Worm (Caenorhabditis elegans) whole organism, late embryonic: ENCODE data around the gene sdz-35.

Experiments
- C08G9.2 ChIP-seq: sonication (generic microtip); optimal IDR thresholded peaks from 2 replicates; lab custom pipeline; 2016; ENCODE audit warnings: mild to moderate bottlenecking, missing genetic modification characterization, moderate library complexity, missing compliant biosample characterization
- C38D4.7 ChIP-seq: fragments of 200-800 bp; sonication (Bioruptor generic); optimal IDR thresholded peaks from 2 replicates; lab custom pipeline; 2018; ENCODE audit warnings: mild to moderate bottlenecking, missing genetic modification characterization, moderate library complexity, missing compliant biosample characterization
- T23F11.4 ChIP-seq: fragments of 200-800 bp; sonication (Bioruptor generic); optimal IDR thresholded peaks from 2 replicates; lab custom pipeline; 2018; ENCODE audit warnings: mild to moderate bottlenecking, missing genetic modification characterization, missing compliant biosample characterization
- ama-1 ChIP-seq: fragments of 150-350 bp; optimal IDR thresholded peaks from 2 replicates; lab custom pipeline; 2014
- ceh-14 ChIP-seq: sonication (generic microtip); optimal IDR thresholded peaks from 2 replicates; lab custom pipeline; 2016; ENCODE audit warnings: missing genotype, missing genetic modification characterization, missing compliant biosample characterization
- ceh-2 ChIP-seq: sonication (generic microtip); optimal IDR thresholded peaks from 2 replicates; lab custom pipeline; 2016; ENCODE audit warnings: missing genotype, missing genetic modification characterization, missing compliant biosample characterization
- ceh-22 ChIP-seq: sonication (generic microtip); optimal IDR thresholded peaks from 2 replicates; lab custom pipeline; 2017; ENCODE audit warnings: missing biosample characterization, missing genetic modification characterization
- ceh-30 ChIP-seq: fragments of 150-350 bp; optimal IDR thresholded peaks from 2 replicates; lab custom pipeline; 2014; ENCODE audit warnings: missing biosample characterization, missing genetic modification characterization
- ceh-48 ChIP-seq: sonication (generic microtip); optimal IDR thresholded peaks from 2 replicates; lab custom pipeline; 2016; ENCODE audit warnings: missing genetic modification characterization, inconsistent platforms, missing compliant biosample characterization
- ceh-6 ChIP-seq: fragments of 200-800 bp; sonication (Bioruptor generic); optimal IDR thresholded peaks from 2 replicates; lab custom pipeline; 2018; ENCODE audit warnings: mild to moderate bottlenecking, missing genetic modification characterization, missing compliant biosample characterization
- ceh-9 ChIP-seq: sonication (generic microtip); optimal IDR thresholded peaks from 2 replicates; lab custom pipeline; 2016; ENCODE audit warnings: mild to moderate bottlenecking, missing genetic modification characterization, inconsistent platforms, missing compliant biosample characterization
- che-1 ChIP-seq: sonication (generic microtip); optimal IDR thresholded peaks from 2 replicates; lab custom pipeline; 2016; ENCODE audit warnings: mild to moderate bottlenecking, missing genetic modification characterization, missing compliant biosample characterization
- dve-1 ChIP-seq: sonication (generic microtip); optimal IDR thresholded peaks from 2 replicates; lab custom pipeline; 2017; ENCODE audit warnings: antibody characterized with exemption, mild to moderate bottlenecking, missing genetic modification characterization, missing compliant biosample characterization
- elt-2 ChIP-seq: sonication (generic microtip); optimal IDR thresholded peaks from 2 replicates; lab custom pipeline; 2016; ENCODE audit warnings: missing genetic modification reagents, missing genetic modification characterization, missing compliant biosample characterization
- elt-4 ChIP-seq: sonication (generic microtip); optimal IDR thresholded peaks from 2 replicates; lab custom pipeline; 2016; ENCODE audit warnings: missing genetic modification characterization, missing compliant biosample characterization
- ets-4 ChIP-seq: sonication (generic microtip); optimal IDR thresholded peaks from 2 replicates; lab custom pipeline; 2016; ENCODE audit warnings: missing genetic modification characterization, missing compliant biosample characterization
- fax-1 ChIP-seq: sonication (generic microtip); optimal IDR thresholded peaks from 2 replicates; lab custom pipeline; 2016; ENCODE audit warnings: missing genotype, missing genetic modification characterization, missing compliant biosample characterization
- fkh-10 ChIP-seq: fragments of 150-350 bp; optimal IDR thresholded peaks from 2 replicates; lab custom pipeline; 2014; ENCODE audit warnings: missing biosample characterization, missing genetic modification reagents, missing genetic modification characterization
- fkh-6 ChIP-seq: sonication (generic microtip); optimal IDR thresholded peaks from 2 replicates; lab custom pipeline; 2016; ENCODE audit warnings: missing genetic modification characterization, missing compliant biosample characterization
- gmeb-2 ChIP-seq: sonication (generic microtip); optimal IDR thresholded peaks from 2 replicates; lab custom pipeline; 2016; ENCODE audit warnings: missing genetic modification characterization, inconsistent platforms, missing compliant biosample characterization
- hlh-13 ChIP-seq: fragments of 200-800 bp; sonication (Bioruptor generic); optimal IDR thresholded peaks from 2 replicates; lab custom pipeline; 2018; ENCODE audit warnings: mild to moderate bottlenecking, missing genetic modification characterization, missing compliant biosample characterization
- hlh-30 ChIP-seq: sonication (generic microtip); optimal IDR thresholded peaks from 2 replicates; lab custom pipeline; 2017; ENCODE audit warnings: antibody characterized with exemption, missing genetic modification characterization, missing compliant biosample characterization; ENCODE audit not compliant: insufficient read depth
- lim-6 ChIP-seq: sonication (generic microtip); optimal IDR thresholded peaks from 2 replicates; lab custom pipeline; 2016; ENCODE audit warnings: missing genetic modification characterization, missing compliant biosample characterization
- mec-3 ChIP-seq: sonication (generic microtip); optimal IDR thresholded peaks from 2 replicates; lab custom pipeline; 2016; ENCODE audit warnings: borderline replicate concordance, missing genetic modification characterization, missing compliant biosample characterization
- nfya-1 ChIP-seq: sonication (generic microtip); optimal IDR thresholded peaks from 2 replicates; lab custom pipeline; 2017; ENCODE audit warnings: missing genetic modification characterization, mild to moderate bottlenecking, missing compliant biosample characterization, antibody characterized with exemption, moderate library complexity
- nhr-232 ChIP-seq: sonication (generic microtip); optimal IDR thresholded peaks from 2 replicates; lab custom pipeline; 2016; ENCODE audit warnings: missing genetic modification characterization, missing compliant biosample characterization
- npax-4 ChIP-seq: sonication (generic microtip); optimal IDR thresholded peaks from 2 replicates; lab custom pipeline; 2016; ENCODE audit warnings: missing genetic modification characterization, missing compliant biosample characterization
- odd-2 ChIP-seq: sonication (generic microtip); optimal IDR thresholded peaks from 2 replicates; lab custom pipeline; 2017; ENCODE audit warnings: antibody characterized with exemption, mild to moderate bottlenecking, missing genetic modification characterization, missing compliant biosample characterization
- pax-1 ChIP-seq: fragments of 150-350 bp; optimal IDR thresholded peaks from 2 replicates; lab custom pipeline; 2014; ENCODE audit warnings: missing biosample characterization, missing genetic modification characterization
- pha-2 ChIP-seq: sonication (generic microtip); optimal IDR thresholded peaks from 2 replicates; lab custom pipeline; 2017; ENCODE audit warnings: mild to moderate bottlenecking, missing genetic modification characterization, missing compliant biosample characterization
- pha-4 ChIP-seq: fragments of 150-350 bp; optimal IDR thresholded peaks from 2 replicates; lab custom pipeline; 2018; ENCODE audit warnings: missing biosample characterization, missing genetic modification reagents, missing genetic modification characterization
- pqm-1 ChIP-seq: sonication (generic microtip); optimal IDR thresholded peaks from 2 replicates; lab custom pipeline; 2016; ENCODE audit warnings: missing genetic modification characterization, missing compliant biosample characterization
- pros-1 ChIP-seq: fragments of 150-350 bp; optimal IDR thresholded peaks from 2 replicates; lab custom pipeline; 2014; ENCODE audit warnings: missing biosample characterization, missing genetic modification reagents, missing genetic modification characterization
- ref-2 ChIP-seq: sonication (generic microtip); optimal IDR thresholded peaks from 2 replicates; lab custom pipeline; 2016; ENCODE audit warnings: missing genetic modification characterization, missing compliant biosample characterization
- sox-2 ChIP-seq: fragments of 200-800 bp; sonication (Bioruptor generic); IDR thresholded peaks from 2 replicates; pipeline ENCODE4 v1.3.6; 2022; ENCODE audit warnings: missing genetic modification reagents, missing genetic modification characterization, missing compliant biosample characterization
- tbx-7 ChIP-seq: sonication (generic microtip); optimal IDR thresholded peaks from 2 replicates; lab custom pipeline; 2016; ENCODE audit warnings: missing genotype, missing genetic modification characterization, missing compliant biosample characterization
- ttx-3 ChIP-seq: sonication (generic microtip); optimal IDR thresholded peaks from 2 replicates; lab custom pipeline; 2016; ENCODE audit warnings: missing genetic modification reagents, missing genetic modification characterization, missing compliant biosample characterization
- unc-3 ChIP-seq, 2 experiments: fragments of 200-800 bp in 1 of 2; sonication (Bioruptor generic) in 1 of 2; sonication (generic microtip) in 1 of 2; conservative IDR thresholded peaks in 1 of 2; optimal IDR thresholded peaks in 1 of 2; 2 replicates each; pipeline versions ENCODE4 v1.3.6 to Lab custom; 2016 to 2022; ENCODE audit warnings: missing compliant biosample characterization in 2 of 2, missing genetic modification characterization in 2 of 2, missing genetic modification reagents in 1 of 2
- unc-55 ChIP-seq: sonication (generic microtip); optimal IDR thresholded peaks from 2 replicates; lab custom pipeline; 2017; ENCODE audit warnings: missing biosample characterization, missing genetic modification reagents, missing genetic modification characterization
- unc-86 ChIP-seq: sonication (generic microtip); optimal IDR thresholded peaks from 2 replicates; lab custom pipeline; 2016; ENCODE audit warnings: missing genetic modification characterization, missing compliant biosample characterization
- zip-5 ChIP-seq: sonication (generic microtip); optimal IDR thresholded peaks from 2 replicates; lab custom pipeline; 2016; ENCODE audit warnings: missing genetic modification characterization, missing compliant biosample characterization

The sdz-35 gene

DNA sequence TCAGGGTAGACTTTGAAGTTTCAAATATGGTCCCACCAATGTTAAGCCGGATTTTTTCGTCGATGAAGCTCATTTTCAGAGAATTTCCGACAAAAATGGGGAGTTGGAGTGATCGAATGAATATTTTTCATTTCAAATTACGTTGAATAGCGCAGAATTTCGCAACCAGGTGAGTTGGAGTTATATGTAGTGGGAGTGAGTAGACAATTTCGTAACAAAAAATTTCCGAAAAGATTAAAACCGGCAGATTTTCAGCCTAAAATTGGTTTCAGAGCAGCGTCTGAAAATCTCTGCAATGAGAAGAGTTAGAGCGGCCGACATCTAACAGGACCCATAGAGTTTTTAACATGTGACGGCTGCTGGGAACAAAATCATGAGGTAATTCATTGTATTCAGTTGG lies at the start of gene sdz-35:
TSS of gene sdz-35 (minus strand) at position 101 of the 400 bp plus-strand sequence.
- no peak for TF ChIP-seq ceh-30 (tag; lab: Kevin White, UChicago)
- no peak for TF ChIP-seq fkh-10 (GFP tag; lab: Kevin White, UChicago)
- no peak for TF ChIP-seq odd-2 (tag; lab: Kevin White, UChicago)
- no peak for TF ChIP-seq gmeb-2 (tag; lab: Kevin White, UChicago)
- TF ChIP-seq ref-2 (tag; lab: Kevin White, UChicago), result no peak
- TF ChIP-seq ceh-2 (tag; lab: Kevin White, UChicago), result no peak
- TF ChIP-seq hlh-30 (tag; lab: Kevin White, UChicago), result no peak
- TF ChIP-seq elt-2 (tag; lab: Kevin White, UChicago), result no peak
- TF ChIP-seq npax-4 (tag; lab: Kevin White, UChicago), result no peak
- TF ChIP-seq unc-3 (GFP tag; conservative IDR thresholded peaks at IDR 0.05; lab: Robert Waterston, UW), result no peak
- TF ChIP-seq unc-3 (tag; optimal IDR thresholded peaks at IDR 0.05; lab: Kevin White, UChicago), result no peak
- no peak for TF ChIP-seq pha-2 (tag; lab: Kevin White, UChicago)
- TF ChIP-seq lim-6 (tag; lab: Kevin White, UChicago), result no peak
- TF ChIP-seq fax-1 (tag; lab: Kevin White, UChicago), result no peak
- no peak for TF ChIP-seq pqm-1 (tag; lab: Kevin White, UChicago)
- TF ChIP-seq unc-86, result no peak

DNA sequence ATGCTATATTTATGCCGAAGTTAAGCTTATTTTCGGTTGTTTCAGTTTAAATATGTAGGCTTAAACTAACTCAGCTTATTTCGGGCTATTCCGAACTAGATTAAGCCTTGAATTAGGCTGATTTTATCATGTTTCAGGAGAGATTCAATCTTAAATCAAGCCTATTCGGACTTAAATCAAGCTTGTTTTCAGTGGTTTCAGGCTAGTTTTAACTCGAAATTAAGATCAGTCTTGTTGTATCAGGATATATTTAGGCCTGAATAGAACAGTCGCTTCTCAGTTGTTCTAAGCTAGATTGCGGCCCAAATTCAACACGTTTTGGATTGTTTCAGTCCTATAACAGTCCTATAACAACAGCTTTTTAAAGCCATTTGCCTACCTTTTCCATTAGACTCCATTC lies 43.2 kb upstream of the sdz-35 start:
- TF ChIP-seq ttx-3 (tag; lab: Kevin White, UChicago), result no peak
- TF ChIP-seq ref-2 (tag; lab: Kevin White, UChicago), result no peak
- TF ChIP-seq pha-4 (tag; lab: Kevin White, UChicago), result no peak
- no peak for TF ChIP-seq hlh-13

DNA sequence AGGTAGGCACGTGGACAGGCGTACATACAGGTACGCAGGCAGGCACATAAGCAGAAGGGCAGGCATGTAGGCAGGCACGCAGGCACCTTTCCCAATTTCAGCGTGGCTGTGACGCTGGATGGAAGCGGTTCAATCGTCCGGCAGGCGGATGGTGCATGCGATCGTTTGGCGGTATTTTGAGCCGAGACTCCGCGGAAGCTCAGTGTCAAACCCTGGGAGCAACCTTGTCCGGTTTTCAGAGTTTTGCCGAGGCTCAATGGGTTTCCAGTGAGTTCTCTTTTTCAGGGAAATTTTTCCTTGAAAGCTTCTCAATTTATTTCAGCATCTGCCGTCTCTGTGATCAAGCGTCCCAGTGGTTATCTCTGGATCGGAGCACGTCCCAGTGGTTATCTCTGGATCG lies 41.6 kb upstream of the sdz-35 start:
- TF ChIP-seq tbx-7 (tag; lab: Kevin White, UChicago) (no peak), ceh-6 (no peak), elt-4 (tag; lab: Kevin White, UChicago) (no peak), elt-2 (tag; lab: Kevin White, UChicago) (no peak), C38D4.7 (GFP tag; lab: Kevin White, UChicago) (no peak), mec-3 (tag; lab: Kevin White, UChicago) (no peak), zip-5 (tag; lab: Kevin White, UChicago) (no peak), che-1 (tag; lab: Kevin White, UChicago) (no peak), unc-55 (GFP tag; lab: Kevin White, UChicago) (no peak), nhr-232 (tag; lab: Kevin White, UChicago) (no peak), T23F11.4 (GFP tag; lab: Kevin White, UChicago) (no peak), ceh-9 (tag; lab: Kevin White, UChicago) (no peak), pqm-1 (tag; lab: Kevin White, UChicago) (no peak), ttx-3 (tag; lab: Kevin White, UChicago) (no peak), ets-4 (tag; lab: Kevin White, UChicago) (no peak), ceh-14 (no peak), dve-1 (no peak)

DNA sequence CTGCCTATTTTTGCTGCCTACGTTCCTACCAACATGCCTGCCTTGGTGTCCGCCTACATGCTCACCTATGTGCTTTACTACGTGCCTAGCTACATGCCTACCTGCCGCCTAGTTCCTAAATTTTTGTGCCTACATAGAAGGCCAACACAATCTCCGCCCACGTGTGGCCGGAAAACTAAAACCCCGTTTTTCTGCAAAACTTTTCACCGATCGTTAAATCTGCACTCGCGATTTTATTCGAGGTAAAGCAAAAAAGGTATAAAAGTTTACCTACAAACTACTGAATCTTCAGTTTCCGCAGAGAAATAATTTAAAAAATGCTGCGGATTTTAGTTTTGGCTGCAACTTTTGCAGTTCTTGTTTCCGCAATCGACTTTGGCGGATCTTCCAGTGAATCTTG lies 40.8 kb upstream of the sdz-35 start, which contains the start of gene clec-124:
TSS of gene clec-124 (plus strand) at position 301 of the 400 bp plus-strand sequence.
- TF ChIP-seq nfya-1 (no peak), hlh-13 (no peak), sox-2 (GFP tag; lab: Robert Waterston, UW) (no peak), pax-1 (no peak), fax-1 (tag; lab: Kevin White, UChicago) (no peak), ceh-22 (tag; lab: Kevin White, UChicago) (no peak), ama-1 (lab: Kevin White, UChicago) (no peak), odd-2 (tag; lab: Kevin White, UChicago) (no peak), ceh-6 (no peak), gmeb-2 (tag; lab: Kevin White, UChicago) (no peak), unc-3 (GFP tag; conservative IDR thresholded peaks at IDR 0.05; lab: Robert Waterston, UW) (no peak), unc-3 (tag; optimal IDR thresholded peaks at IDR 0.05; lab: Kevin White, UChicago) (no peak), C08G9.2 (tag; lab: Kevin White, UChicago) (no peak), ceh-30 (tag; lab: Kevin White, UChicago) (no peak), dve-1 (no peak), pros-1 (tag; lab: Kevin White, UChicago) (no peak), ceh-48 (no peak), fkh-6 (tag; lab: Kevin White, UChicago) (no peak)
